Fruit fly (Drosophila melanogaster) whole organism, wandering third instar larva: ENCODE measurements around the gene DIP-gamma.
A peak's percentile ranks its signal among the peaks of the same experiment; 100 is the strongest.

Experiments
- Abd-B ChIP-seq: fragments of >200 bp; optimal IDR thresholded peaks from 2 replicates; lab custom pipeline; 2017; ENCODE audit warnings: missing biosample characterization, missing genetic modification characterization
- CG32264 ChIP-seq: fragments of 200-800 bp; sonication (Bioruptor generic); optimal IDR thresholded peaks from 2 replicates; lab custom pipeline; 2016; ENCODE audit warnings: missing biosample characterization, missing genetic modification characterization
- CG9705 ChIP-seq: fragments of 200-800 bp; sonication (Bioruptor generic); optimal IDR thresholded peaks from 2 replicates; lab custom pipeline; 2018; ENCODE audit warnings: missing biosample characterization, mild to moderate bottlenecking, missing genetic modification characterization
- CrebA ChIP-seq: fragments of 200-800 bp; sonication (Bioruptor generic); optimal IDR thresholded peaks from 2 replicates; lab custom pipeline; 2016; ENCODE audit warnings: missing biosample characterization, mild to moderate bottlenecking, missing genetic modification characterization, borderline replicate concordance
- GATAd ChIP-seq: sonication (Bioruptor generic); optimal IDR thresholded peaks from 2 replicates; lab custom pipeline; 2016; ENCODE audit warnings: missing biosample characterization, missing genetic modification characterization
- HLH106 ChIP-seq: fragments of 200-800 bp; optimal IDR thresholded peaks from 3 replicates; lab custom pipeline; 2019; ENCODE audit warnings: missing biosample characterization, mild to moderate bottlenecking, missing genetic modification characterization, moderate library complexity
- Hnf4 ChIP-seq: fragments of 200-800 bp; sonication (Bioruptor generic); optimal IDR thresholded peaks from 2 replicates; lab custom pipeline; 2016; ENCODE audit warnings: missing biosample characterization, mild to moderate bottlenecking, missing genetic modification characterization
- Hr78 ChIP-seq: fragments of >200 bp; optimal IDR thresholded peaks from 2 replicates; lab custom pipeline; 2017; ENCODE audit warnings: missing biosample characterization, missing genetic modification characterization
- Hr83 ChIP-seq: fragments of 200-300 bp; sonication (Bioruptor generic); optimal IDR thresholded peaks from 2 replicates; lab custom pipeline; 2016; ENCODE audit warnings: missing biosample characterization, mild to moderate bottlenecking, missing genetic modification characterization, moderate library complexity; ENCODE audit not compliant: poor library complexity, severe bottlenecking
- Jra ChIP-seq: sonication (Bioruptor generic); optimal IDR thresholded peaks from 2 replicates; lab custom pipeline; 2016; ENCODE audit warnings: missing biosample characterization, missing genetic modification characterization
- Mio ChIP-seq: sonication (Bioruptor generic); optimal IDR thresholded peaks from 2 replicates; lab custom pipeline; 2016; ENCODE audit warnings: missing biosample characterization, missing genetic modification characterization
- Myc ChIP-seq: fragments of >200 bp; optimal IDR thresholded peaks from 2 replicates; lab custom pipeline; 2017
- N ChIP-seq: fragments of >200 bp; optimal IDR thresholded peaks from 2 replicates; lab custom pipeline; 2018; ENCODE audit warnings: missing biosample characterization, missing external identifiers, missing genetic modification characterization
- OdsH ChIP-seq: fragments of 200-800 bp; sonication (Bioruptor generic); optimal IDR thresholded peaks from 2 replicates; lab custom pipeline; 2016; ENCODE audit warnings: missing biosample characterization, mild to moderate bottlenecking, missing genetic modification characterization
- Rel ChIP-seq, 2 experiments: fragments of 200-800 bp; sonication (Bioruptor generic) in 1 of 2; optimal IDR thresholded peaks; 2 replicates in 1 of 2; 3 replicates in 1 of 2; lab custom pipeline; 2016 to 2019; ENCODE audit warnings: mild to moderate bottlenecking in 2 of 2, missing biosample characterization in 2 of 2, missing genetic modification characterization in 2 of 2, moderate library complexity in 1 of 2
- Sp1 ChIP-seq: fragments of 200-800 bp; sonication (Bioruptor generic); optimal IDR thresholded peaks from 3 replicates; lab custom pipeline; 2019; ENCODE audit warnings: missing biosample characterization, mild to moderate bottlenecking, missing genetic modification characterization, moderate library complexity
- Vsx2 ChIP-seq: fragments of 200-300, 225-300 bp; sonication (Bioruptor generic); optimal IDR thresholded peaks from 2 replicates; lab custom pipeline; 2018; ENCODE audit warnings: missing biosample characterization, missing genetic modification characterization; ENCODE audit not compliant: partially characterized antibody
- br ChIP-seq: fragments of 200-800 bp; sonication (Bioruptor generic); optimal IDR thresholded peaks from 2 replicates; lab custom pipeline; 2016; ENCODE audit warnings: missing biosample characterization, missing genetic modification characterization
- dl ChIP-seq, 2 experiments: fragments of 175-275, 200-275 bp in 1 of 2; fragments of 200-275 bp in 1 of 2; sonication (Bioruptor generic); optimal IDR thresholded peaks; lab custom pipeline; 2018; ENCODE audit warnings: mild to moderate bottlenecking in 2 of 2, missing biosample characterization in 2 of 2, missing genetic modification characterization in 2 of 2, moderate library complexity in 2 of 2; ENCODE audit not compliant: partially characterized antibody in 2 of 2, insufficient read depth in 1 of 2
- dmrt93B ChIP-seq: fragments of 200-800 bp; sonication (Bioruptor generic); optimal IDR thresholded peaks from 2 replicates; lab custom pipeline; 2018; ENCODE audit warnings: missing biosample characterization, mild to moderate bottlenecking, missing genetic modification characterization
- dsf ChIP-seq: sonication (Bioruptor generic); optimal IDR thresholded peaks from 2 replicates; lab custom pipeline; 2016; ENCODE audit warnings: missing biosample characterization, missing genetic modification characterization, borderline replicate concordance
- ey ChIP-seq: fragments of 200-800 bp; sonication (Bioruptor generic); optimal IDR thresholded peaks from 2 replicates; lab custom pipeline; 2016; ENCODE audit warnings: missing biosample characterization, missing genetic modification characterization
- foxo ChIP-seq, 2 experiments: fragments of 200-800 bp; sonication (Bioruptor generic); optimal IDR thresholded peaks; 2 replicates in 1 of 2; 3 replicates in 1 of 2; lab custom pipeline; 2016 to 2017; ENCODE audit warnings: missing biosample characterization in 2 of 2, missing genetic modification characterization in 2 of 2
- fru ChIP-seq: fragments of 200-800 bp; sonication (Bioruptor generic); optimal IDR thresholded peaks from 3 replicates; lab custom pipeline; 2016; ENCODE audit warnings: missing biosample characterization, mild to moderate bottlenecking, missing genetic modification characterization
- h ChIP-seq: fragments of 200-800 bp; sonication (Bioruptor generic); optimal IDR thresholded peaks from 3 replicates; lab custom pipeline; 2016; ENCODE audit warnings: missing biosample characterization, mild to moderate bottlenecking, missing genetic modification characterization
- jim ChIP-seq: fragments of 175-275, 200-325 bp; sonication (Bioruptor generic); optimal IDR thresholded peaks from 2 replicates; lab custom pipeline; 2016; ENCODE audit warnings: missing biosample characterization, mild to moderate bottlenecking, missing genetic modification characterization
- lola ChIP-seq: fragments of >200 bp; optimal IDR thresholded peaks from 2 replicates; lab custom pipeline; 2017; ENCODE audit warnings: missing biosample characterization, missing genetic modification characterization
- pan ChIP-seq: fragments of >200 bp; optimal IDR thresholded peaks from 2 replicates; lab custom pipeline; 2017
- psq ChIP-seq: fragments of 200-800 bp; sonication (Bioruptor generic); optimal IDR thresholded peaks from 3 replicates; lab custom pipeline; 2017; ENCODE audit warnings: missing biosample characterization, mild to moderate bottlenecking, missing genetic modification characterization, moderate library complexity
- rgr ChIP-seq: fragments of 200-800 bp; sonication (Bioruptor generic); optimal IDR thresholded peaks from 3 replicates; lab custom pipeline; 2016; ENCODE audit warnings: missing biosample characterization, mild to moderate bottlenecking, missing genetic modification characterization
- sv ChIP-seq: fragments of 200-800 bp; sonication (Bioruptor generic); optimal IDR thresholded peaks from 3 replicates; lab custom pipeline; 2016; ENCODE audit warnings: missing biosample characterization, missing genetic modification characterization
- tai ChIP-seq: sonication (Bioruptor generic); optimal IDR thresholded peaks from 2 replicates; lab custom pipeline; 2016; ENCODE audit warnings: missing biosample characterization, missing genetic modification characterization
- usp ChIP-seq: fragments of >200 bp; optimal IDR thresholded peaks from 2 replicates; lab custom pipeline; 2017; ENCODE audit warnings: missing biosample characterization, missing genetic modification characterization
- woc ChIP-seq: sonication (Bioruptor generic); optimal IDR thresholded peaks from 2 replicates; lab custom pipeline; 2016; ENCODE audit warnings: missing biosample characterization, mild to moderate bottlenecking, missing genetic modification characterization

The DIP-gamma gene

DNA sequence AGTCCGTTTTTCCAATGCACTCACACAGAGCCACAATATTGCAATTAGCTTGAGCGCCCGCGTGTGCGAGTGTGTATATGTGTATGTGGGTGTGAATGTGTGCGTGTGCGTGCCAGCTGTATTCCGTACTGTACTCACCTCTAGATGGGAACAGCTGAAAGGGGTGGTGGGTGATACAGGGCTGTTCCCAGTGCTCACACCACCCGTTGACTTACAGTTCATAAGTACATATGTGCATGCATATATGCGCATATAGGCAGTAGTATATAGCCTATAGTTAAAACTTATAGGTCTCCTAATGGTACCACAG, 80.8 kb downstream of the DIP-gamma start:
- TF ChIP-seq N (GFP tag; lab: Kevin White, UChicago) (peak; percentile 95), Myc (lab: Kevin White, UChicago) (no peak), Hnf4 (GFP tag; lab: Kevin White, UChicago) (peak; percentile 1), h (GFP tag; lab: Kevin White, UChicago) (peak; percentile 1), Vsx2 (GFP tag; lab: Kevin White, UChicago) (peak; percentile 95), dl (GFP tag; optimal IDR thresholded peaks at IDR 0.05; lab: Kevin White, UChicago; ENCODE audit: insufficient read depth in 1 of 2, partially characterized antibody in 2 of 2) (peak in 1 of 2 experiments; percentile 50), Hr78 (peak; percentile 34), tai (GFP tag; lab: Kevin White, UChicago) (no peak)

DNA sequence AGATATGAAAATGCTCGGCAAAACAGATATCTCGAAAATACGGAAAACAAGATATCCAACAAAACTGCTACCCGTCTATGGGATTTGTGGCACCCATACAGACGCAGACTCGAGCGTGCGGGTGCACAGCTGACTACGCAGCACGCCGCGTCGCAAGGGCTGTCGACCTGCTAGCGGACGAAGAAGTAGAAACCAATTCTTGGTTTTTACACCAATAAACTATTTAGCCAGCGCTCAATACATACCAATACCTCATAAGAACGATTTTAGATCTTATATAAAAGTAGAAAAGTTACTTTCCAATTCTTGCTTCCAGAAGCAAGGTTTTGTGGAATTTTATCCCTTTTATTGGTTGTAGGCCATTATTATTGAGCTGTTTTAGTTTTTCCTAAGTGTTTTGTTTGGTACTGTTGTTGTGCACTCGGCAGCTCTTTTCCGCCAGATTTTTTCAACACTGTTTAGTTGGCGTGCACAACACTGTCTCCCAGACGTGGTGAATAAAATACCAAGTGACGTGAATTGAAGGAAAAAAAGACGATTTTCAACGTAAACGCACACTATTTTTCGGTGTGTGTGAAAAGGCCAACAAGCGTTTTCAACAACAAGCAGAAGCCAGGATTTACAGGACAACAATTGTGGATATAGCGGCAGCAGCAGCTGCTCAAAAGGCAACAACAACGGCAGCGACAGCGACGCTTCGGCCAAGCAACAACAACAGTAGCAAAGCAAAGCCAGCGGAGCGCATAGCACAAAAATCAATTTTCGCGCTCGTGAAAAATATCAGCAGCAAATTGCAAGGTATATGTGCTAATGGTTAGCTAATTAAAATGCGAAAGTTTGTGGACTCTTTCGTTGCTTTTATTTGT, 81.4 kb downstream of the DIP-gamma start:
- TF ChIP-seq Sp1 (GFP tag; lab: Kevin White, UChicago) (peak; percentile 72), CrebA (GFP tag; lab: Kevin White, UChicago) (no peak), foxo (GFP tag; optimal IDR thresholded peaks at IDR 0.05; lab: Kevin White, UChicago) (peak; percentile 57 to 93), ey (GFP tag; lab: Kevin White, UChicago) (peak; percentile 89), CG32264 (GFP tag; lab: Kevin White, UChicago) (peak; percentile 67), Hnf4 (GFP tag; lab: Kevin White, UChicago) (peak; percentile 91), tai (GFP tag; lab: Kevin White, UChicago) (no peak), lola (GFP tag; lab: Kevin White, UChicago) (no peak), Mio (peak; percentile 36), fru (GFP tag; lab: Kevin White, UChicago) (peak; percentile 89), dsf (peak; percentile 37), Rel (GFP tag; optimal IDR thresholded peaks at IDR 0.05; lab: Kevin White, UChicago) (no peak), Rel (tag; optimal IDR thresholded peaks at IDR 0.05; lab: Kevin White, UChicago) (peak; percentile 66), sv (peak; percentile 78), GATAd (GFP tag; lab: Kevin White, UChicago) (peak; percentile 50), Vsx2 (GFP tag; lab: Kevin White, UChicago) (no peak), Hr83 (GFP tag; lab: Kevin White, UChicago) (peak; percentile 68), dmrt93B (GFP tag; lab: Kevin White, UChicago) (peak; percentile 76), OdsH (GFP tag; lab: Kevin White, UChicago) (peak; percentile 79), br (peak; percentile 90), CG9705 (GFP tag; lab: Kevin White, UChicago) (peak; percentile 82), h (GFP tag; lab: Kevin White, UChicago) (peak; percentile 92), rgr (GFP tag; lab: Kevin White, UChicago) (peak; percentile 91), dl (GFP tag; optimal IDR thresholded peaks at IDR 0.05; lab: Kevin White, UChicago; ENCODE audit: insufficient read depth in 1 of 2, partially characterized antibody in 2 of 2) (no peak), jim (GFP tag; lab: Kevin White, UChicago) (no peak), woc (GFP tag; lab: Kevin White, UChicago) (peak; percentile 79), HLH106 (tag; lab: Kevin White, UChicago) (peak; percentile 86), Abd-B (GFP tag; lab: Kevin White, UChicago) (peak; percentile 10), pan (lab: Kevin White, UChicago) (no peak), Hr78 (no peak), usp (no peak), psq (peak; percentile 78), Jra (GFP tag; lab: Kevin White, UChicago) (peak; percentile 67), Myc (lab: Kevin White, UChicago) (peak; percentile 70)
